Worm (Caenorhabditis elegans) whole organism, early embryonic: ENCODE results near the gene gst-42.

Experiments used
- B0310.2 ChIP-seq: sonication (generic microtip); optimal IDR thresholded peaks from 2 replicates; lab custom pipeline; 2016; ENCODE audit warnings: mild to moderate bottlenecking, missing genetic modification characterization, missing compliant biosample characterization
- F13C5.2 ChIP-seq: sonication (generic microtip); optimal IDR thresholded peaks from 2 replicates; lab custom pipeline; 2017; ENCODE audit warnings: mild to moderate bottlenecking, missing genetic modification characterization, inconsistent platforms, missing compliant biosample characterization
- aly-1 ChIP-seq: sonication (generic microtip); optimal IDR thresholded peaks from 2 replicates; lab custom pipeline; 2016; ENCODE audit warnings: missing genetic modification characterization, missing compliant biosample characterization
- ama-1 ChIP-seq: fragments of 150-350 bp; optimal IDR thresholded peaks from 2 replicates; lab custom pipeline; 2014
- ceh-36 ChIP-seq: sonication (generic microtip); optimal IDR thresholded peaks from 2 replicates; lab custom pipeline; 2016; ENCODE audit warnings: missing genetic modification characterization, inconsistent platforms, missing compliant biosample characterization
- ets-7 ChIP-seq: sonication (generic microtip); optimal IDR thresholded peaks from 2 replicates; lab custom pipeline; 2016; ENCODE audit warnings: missing genotype, missing genetic modification characterization, missing compliant biosample characterization
- flt-1 ChIP-seq: fragments of 200-800 bp; sonication (Bioruptor generic); IDR thresholded peaks from 2 replicates; pipeline ENCODE4 v1.3.6; 2022; ENCODE audit warnings: missing genetic modification characterization, missing compliant biosample characterization
- hmbx-1 ChIP-seq: sonication (generic microtip); optimal IDR thresholded peaks from 2 replicates; lab custom pipeline; 2016; ENCODE audit warnings: mild to moderate bottlenecking, missing genetic modification characterization, missing compliant biosample characterization
- pes-1 ChIP-seq: fragments of 200-800 bp; sonication (Bioruptor generic); IDR thresholded peaks from 2 replicates; pipeline ENCODE4 v1.3.6; 2022; ENCODE audit warnings: missing genetic modification reagents, missing genetic modification characterization, missing compliant biosample characterization
- scrt-1 ChIP-seq: fragments of 200-800 bp; sonication (Bioruptor generic); IDR thresholded peaks from 2 replicates; pipeline ENCODE4 v1.3.6; 2022; ENCODE audit warnings: missing genetic modification characterization, missing compliant biosample characterization
- sea-1 ChIP-seq: fragments of 200-800 bp; sonication (Bioruptor generic); conservative IDR thresholded peaks from 2 replicates; pipeline ENCODE4 v1.3.6; 2022; ENCODE audit warnings: missing genetic modification characterization, missing compliant biosample characterization
- tbx-11 ChIP-seq: fragments of 200-800 bp; sonication (Bioruptor generic); IDR thresholded peaks from 2 replicates; pipeline ENCODE4 v1.3.6; 2022; ENCODE audit warnings: missing genetic modification characterization, missing compliant biosample characterization
- tbx-37 ChIP-seq: fragments of 200-800 bp; sonication (Bioruptor generic); conservative IDR thresholded peaks from 2 replicates; pipeline ENCODE4 v1.3.6; 2022; ENCODE audit warnings: missing genetic modification reagents, missing genetic modification characterization, missing compliant biosample characterization
- tra-4 ChIP-seq: sonication (generic microtip); optimal IDR thresholded peaks from 2 replicates; lab custom pipeline; 2017; ENCODE audit warnings: missing genetic modification characterization, missing compliant biosample characterization

DNA sequence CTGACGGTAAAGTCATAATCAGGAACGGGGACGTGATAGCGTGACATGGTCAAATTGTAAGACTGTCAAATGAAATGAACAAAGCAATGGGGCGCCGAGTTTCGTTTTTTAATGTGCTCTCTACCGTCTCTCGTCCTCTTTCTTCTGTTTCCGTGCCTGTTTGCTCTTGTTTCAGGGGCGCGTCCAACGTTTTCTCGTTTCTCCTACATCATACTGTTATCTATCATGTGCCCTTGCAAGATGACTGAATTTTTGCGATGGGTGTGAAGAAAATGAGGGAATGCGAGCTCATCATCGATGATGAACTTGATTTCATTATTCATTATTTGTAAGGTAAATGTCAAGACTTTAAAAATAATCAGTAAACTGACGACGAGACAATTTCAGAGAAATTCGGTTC lies 46.9 kb downstream of the gst-42 start, which contains the start of gene T04F8.7:
- TF ChIP-seq tbx-37 (no peak), flt-1 (no peak), ama-1 (lab: Kevin White, UChicago) (no peak), hmbx-1 (tag; lab: Kevin White, UChicago) (no peak), tra-4 (tag; lab: Kevin White, UChicago) (no peak), F13C5.2 (tag; lab: Kevin White, UChicago) (no peak), ets-7 (no peak), scrt-1 (no peak), pes-1 (no peak), sea-1 (GFP tag; lab: Robert Waterston, UW) (no peak), tbx-11 (GFP tag; lab: Robert Waterston, UW) (no peak), aly-1 (tag; lab: Kevin White, UChicago) (no peak), ceh-36 (tag; lab: Kevin White, UChicago) (no peak), B0310.2 (tag; lab: Kevin White, UChicago) (no peak)
